Worm (Caenorhabditis elegans) whole organism, L2 larva: ENCODE results near the gene clec-41.

Source experiments
- ZK546.5 ChIP-seq: sonication (generic microtip); optimal IDR thresholded peaks from 2 replicates; lab custom pipeline; 2017; ENCODE audit warnings: missing biosample characterization, missing genetic modification characterization
- aly-2 ChIP-seq: fragments of 150-350 bp; optimal IDR thresholded peaks from 2 replicates; lab custom pipeline; 2014; ENCODE audit warnings: missing biosample characterization, missing genetic modification characterization
- egl-27 ChIP-seq: sonication (generic microtip); optimal IDR thresholded peaks from 3 replicates; lab custom pipeline; 2017; ENCODE audit warnings: missing biosample characterization, missing genetic modification reagents, missing genetic modification characterization
- nhr-10 ChIP-seq: sonication (generic microtip); optimal IDR thresholded peaks from 2 replicates; lab custom pipeline; 2017; ENCODE audit warnings: missing biosample characterization, missing genetic modification characterization
- ztf-11 ChIP-seq: sonication (generic microtip); optimal IDR thresholded peaks from 2 replicates; lab custom pipeline; 2017; ENCODE audit warnings: missing biosample characterization, missing genetic modification characterization
- ztf-4 ChIP-seq: fragments of 150-350 bp; optimal IDR thresholded peaks from 2 replicates; lab custom pipeline; 2014; ENCODE audit warnings: missing biosample characterization, missing genetic modification characterization

DNA sequence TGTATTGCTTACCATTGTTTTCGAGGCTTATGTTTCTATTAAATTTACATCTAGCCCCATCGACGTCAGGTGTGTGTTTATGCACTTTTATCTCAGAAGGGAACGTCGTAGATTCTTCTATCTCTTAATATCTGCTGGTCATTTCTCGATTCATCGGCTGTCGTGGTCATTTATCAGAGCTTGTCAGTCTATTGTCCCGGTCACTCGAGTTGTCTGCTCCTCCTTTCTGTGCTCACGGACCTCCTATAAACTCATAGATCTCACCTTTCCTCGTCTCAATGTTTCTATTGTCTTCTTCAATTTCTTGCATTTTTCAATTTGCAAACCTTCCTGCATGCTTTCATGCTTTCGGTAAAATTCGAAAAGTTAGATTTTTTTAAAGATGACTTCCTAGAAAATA, 16.3 kb upstream of the clec-41 start:
- no peak for TF ChIP-seq ztf-11 (tag; lab: Kevin White, UChicago)
- no peak for TF ChIP-seq aly-2
- TF ChIP-seq nhr-10 (tag; lab: Kevin White, UChicago), result no peak
- no peak for TF ChIP-seq ZK546.5 (tag; lab: Kevin White, UChicago)
- no peak for TF ChIP-seq egl-27
- no peak for TF ChIP-seq ztf-4 (tag; lab: Kevin White, UChicago)
